Worm (Caenorhabditis elegans): Measurements from ENCODE around the gene rabs-5.

- no peak for TF ChIP-seq cog-1 (tag; optimal IDR thresholded peaks at IDR 0.05)
- TF ChIP-seq flt-1 (GFP tag; IDR thresholded peaks at IDR 0.05), result no peak
- TF ChIP-seq ref-1 (GFP tag; conservative IDR thresholded peaks at IDR 0.05), result no peak
- TF ChIP-seq med-1 (GFP tag; optimal IDR thresholded peaks at IDR 0.05; ENCODE audit: insufficient read depth), result no peak
- TF ChIP-seq tab-1 (GFP tag; IDR thresholded peaks at IDR 0.05), result no peak
- TF ChIP-seq ztf-29 (GFP tag; IDR thresholded peaks at IDR 0.05), result no peak
- no peak for TF ChIP-seq ztf-23 (GFP tag; IDR thresholded peaks at IDR 0.05)
- no peak for TF ChIP-seq klf-2 (GFP tag; conservative IDR thresholded peaks at IDR 0.05)
Observed at ce11 chrIV:8153163-8153562, 45.8 kb upstream of the rabs-5 start.

Measured in whole organism, midembryonic.